Fruit fly (Drosophila melanogaster) whole organism, embryonic: Measurements from ENCODE around the gene Ugt35E2.

Experiments used
- Antp ChIP-seq: fragments of 200-800 bp; sonication (Bioruptor generic); optimal IDR thresholded peaks from 3 replicates; lab custom pipeline; 2016; ENCODE audit warnings: missing biosample characterization, missing genetic modification characterization
- CG10366 ChIP-seq: fragments of 200-800 bp; sonication (Bioruptor generic); IDR thresholded peaks from 2 replicates; pipeline ENCODE4 v1.3.6; 2022; ENCODE audit warnings: missing biosample characterization, missing genetic modification characterization
- CG10565 ChIP-seq: fragments of 200-800 bp; sonication (Bioruptor generic); optimal IDR thresholded peaks from 3 replicates; lab custom pipeline; 2016; ENCODE audit warnings: missing biosample characterization, mild to moderate bottlenecking, missing genetic modification characterization
- CG10959 ChIP-seq: fragments of 200-800 bp; sonication (Bioruptor generic); IDR thresholded peaks from 2 replicates; pipeline ENCODE4 v1.3.6; 2022; ENCODE audit warnings: missing biosample characterization, missing genetic modification characterization
- CG12219 ChIP-seq: fragments of 200-800 bp; sonication (Bioruptor generic); optimal IDR thresholded peaks from 3 replicates; lab custom pipeline; 2018; ENCODE audit warnings: missing biosample characterization, mild to moderate bottlenecking, missing genetic modification characterization
- CG12236 ChIP-seq: fragments of 200-800 bp; sonication (Bioruptor generic); optimal IDR thresholded peaks from 2 replicates; lab custom pipeline; 2016; ENCODE audit warnings: missing biosample characterization, missing genetic modification characterization
- CG12942 ChIP-seq: fragments of 200-800 bp; sonication (Bioruptor generic); optimal IDR thresholded peaks from 3 replicates; lab custom pipeline; 2016; ENCODE audit warnings: missing biosample characterization, missing genetic modification characterization
- CG13287 ChIP-seq: fragments of 200-800 bp; sonication (Bioruptor generic); IDR thresholded peaks from 2 replicates; pipeline ENCODE4 v1.3.6; 2022; ENCODE audit warnings: missing biosample characterization, missing genetic modification characterization; ENCODE audit not compliant: partially characterized antibody
- CG1603 ChIP-seq: fragments of 200-800 bp; sonication (Bioruptor generic); optimal IDR thresholded peaks from 2 replicates; lab custom pipeline; 2019; ENCODE audit warnings: missing biosample characterization, mild to moderate bottlenecking, missing genetic modification characterization, moderate library complexity
- CG16815 ChIP-seq: fragments of 200-800 bp; sonication (Bioruptor generic); optimal IDR thresholded peaks from 3 replicates; lab custom pipeline; 2017; ENCODE audit warnings: missing biosample characterization, mild to moderate bottlenecking, missing genetic modification characterization
- CG1832 ChIP-seq: fragments of 200-800 bp; sonication (Bioruptor generic); optimal IDR thresholded peaks from 2 replicates; lab custom pipeline; 2017; ENCODE audit warnings: missing biosample characterization, mild to moderate bottlenecking, missing genetic modification characterization, inconsistent platforms
- CG18619 ChIP-seq: fragments of 200-800 bp; sonication (Bioruptor generic); optimal IDR thresholded peaks from 3 replicates; lab custom pipeline; 2017; ENCODE audit warnings: missing biosample characterization, mild to moderate bottlenecking, missing genetic modification characterization
- CG3065 ChIP-seq: fragments of 200-800 bp; sonication (Bioruptor generic); optimal IDR thresholded peaks from 2 replicates; lab custom pipeline; 2016; ENCODE audit warnings: missing biosample characterization, missing genetic modification characterization
- CG3163 ChIP-seq: fragments of 200-800 bp; sonication (Bioruptor generic); optimal IDR thresholded peaks from 3 replicates; lab custom pipeline; 2016; ENCODE audit warnings: missing biosample characterization, missing genetic modification characterization
- CG3838 ChIP-seq: fragments of 200-800 bp; sonication (Bioruptor generic); optimal IDR thresholded peaks from 3 replicates; lab custom pipeline; 2016; ENCODE audit warnings: missing biosample characterization, missing genetic modification characterization
- CG6791 ChIP-seq: fragments of 200-800 bp; sonication (Bioruptor generic); IDR thresholded peaks from 3 replicates; pipeline ENCODE4 v1.3.6; 2022; ENCODE audit warnings: missing biosample characterization, missing genetic modification characterization; ENCODE audit not compliant: partially characterized antibody
- CG9727 ChIP-seq: fragments of 200-800 bp; sonication (Bioruptor generic); optimal IDR thresholded peaks from 3 replicates; lab custom pipeline; 2017; ENCODE audit warnings: missing biosample characterization, mild to moderate bottlenecking, missing genetic modification characterization
- Dek ChIP-seq: fragments of 200-800 bp; sonication (Bioruptor generic); optimal IDR thresholded peaks from 3 replicates; lab custom pipeline; 2019; ENCODE audit warnings: missing biosample characterization, mild to moderate bottlenecking, missing genetic modification characterization, moderate library complexity
- Dll ChIP-seq: fragments of 200-800 bp; sonication (Bioruptor generic); IDR thresholded peaks from 4 replicates; pipeline ENCODE4 v1.3.6; 2022; ENCODE audit warnings: missing biosample characterization, missing genetic modification characterization; ENCODE audit not compliant: partially characterized antibody
- Dp ChIP-seq: fragments of 200-800 bp; sonication (Bioruptor generic); optimal IDR thresholded peaks from 2 replicates; lab custom pipeline; 2018; ENCODE audit warnings: missing biosample characterization, mild to moderate bottlenecking, missing genetic modification characterization, moderate library complexity
- Ets65A ChIP-seq: fragments of 200-800 bp; sonication (Bioruptor generic); peaks from one replicate; lab custom pipeline; 2016; ENCODE audit warnings: missing biosample characterization, missing genetic modification characterization
- H15 ChIP-seq: fragments of 200-800 bp; sonication (Bioruptor generic); IDR thresholded peaks from 3 replicates; pipeline ENCODE4 v1.3.6; 2022; ENCODE audit warnings: missing biosample characterization, missing genetic modification characterization
- H2.0 ChIP-seq: fragments of 200-800 bp; sonication (Bioruptor generic); IDR thresholded peaks from 2 replicates; pipeline ENCODE4 v1.3.6; 2022; ENCODE audit warnings: missing biosample characterization, missing genetic modification characterization
- HmgD ChIP-seq: fragments of 200-800 bp; sonication (Bioruptor generic); optimal IDR thresholded peaks from 3 replicates; lab custom pipeline; 2016; ENCODE audit warnings: missing biosample characterization, missing genetic modification characterization
- Kr ChIP-seq: fragments of 200-800 bp; sonication (Bioruptor generic); optimal IDR thresholded peaks from 2 replicates; lab custom pipeline; 2017; ENCODE audit warnings: missing biosample characterization, mild to moderate bottlenecking, missing genetic modification characterization
- Lhr ChIP-seq: fragments of 200-800 bp; sonication (Bioruptor generic); optimal IDR thresholded peaks from 3 replicates; lab custom pipeline; 2017; ENCODE audit warnings: mild to moderate bottlenecking, missing biosample characterization, missing genetic modification reagents, missing genetic modification characterization
- MBD-R2 ChIP-seq: fragments of 200-800 bp; sonication (Bioruptor generic); IDR thresholded peaks from 2 replicates; pipeline ENCODE4 v1.3.6; 2022; ENCODE audit warnings: missing biosample characterization, missing genetic modification characterization
- Mad ChIP-seq: fragments of 200-800 bp; sonication (Bioruptor generic); optimal IDR thresholded peaks from 2 replicates; lab custom pipeline; 2016; ENCODE audit warnings: missing biosample characterization, missing genetic modification characterization
- NfI ChIP-seq: fragments of 200-800 bp; sonication (Bioruptor generic); optimal IDR thresholded peaks from 3 replicates; lab custom pipeline; 2018; ENCODE audit warnings: missing biosample characterization, mild to moderate bottlenecking, missing genetic modification characterization, moderate library complexity
- Ravus ChIP-seq: fragments of 200-800 bp; sonication (Bioruptor generic); IDR thresholded peaks from 2 replicates; pipeline ENCODE4 v1.3.6; 2022; ENCODE audit warnings: missing biosample characterization, missing genetic modification characterization
- Rfx ChIP-seq: fragments of 200-800 bp; sonication (Bioruptor generic); IDR thresholded peaks from 2 replicates; pipeline ENCODE4 v1.3.6; 2022; ENCODE audit warnings: missing biosample characterization, missing genetic modification characterization
- Sox102F ChIP-seq: fragments of 200-800 bp; sonication (Bioruptor generic); optimal IDR thresholded peaks from 2 replicates; lab custom pipeline; 2018; ENCODE audit warnings: missing biosample characterization, mild to moderate bottlenecking, missing genetic modification characterization, moderate library complexity
- Xbp1 ChIP-seq: fragments of 200-800 bp; sonication (Bioruptor generic); optimal IDR thresholded peaks from 3 replicates; lab custom pipeline; 2016; ENCODE audit warnings: missing biosample characterization, mild to moderate bottlenecking, missing genetic modification characterization
- bbx ChIP-seq: fragments of 200-800 bp; sonication (Bioruptor generic); IDR thresholded peaks from 2 replicates; pipeline ENCODE4 v1.3.6; 2022; ENCODE audit warnings: missing biosample characterization, missing genetic modification characterization; ENCODE audit not compliant: partially characterized antibody
- croc ChIP-seq: fragments of 200-800 bp; sonication (Bioruptor generic); conservative IDR thresholded peaks from 3 replicates; pipeline ENCODE4 v1.3.6; 2022; ENCODE audit warnings: missing biosample characterization, missing genetic modification characterization
- da ChIP-seq: fragments of 200-800 bp; sonication (Bioruptor generic); optimal IDR thresholded peaks from 2 replicates; lab custom pipeline; 2016; ENCODE audit warnings: missing biosample characterization, missing genetic modification characterization
- exex ChIP-seq: fragments of 200-800 bp; sonication (Bioruptor generic); optimal IDR thresholded peaks from 4 replicates; lab custom pipeline; 2018; ENCODE audit warnings: missing biosample characterization, mild to moderate bottlenecking, missing genetic modification characterization, moderate library complexity
- fd3F ChIP-seq: fragments of 200-800 bp; sonication (Bioruptor generic); optimal IDR thresholded peaks from 2 replicates; lab custom pipeline; 2018; ENCODE audit warnings: missing biosample characterization, mild to moderate bottlenecking, missing genetic modification characterization, moderate library complexity
- fu2 ChIP-seq: fragments of 200-800 bp; sonication (Bioruptor generic); optimal IDR thresholded peaks from 2 replicates; lab custom pipeline; 2016; ENCODE audit warnings: missing biosample characterization, missing genetic modification characterization
- hkb ChIP-seq, 2 experiments: fragments of 200-800 bp in 1 of 2; fragments of >200 bp in 1 of 2; sonication (Bioruptor generic) in 1 of 2; IDR thresholded peaks in 1 of 2; optimal IDR thresholded peaks in 1 of 2; 2 replicates each; pipeline versions ENCODE4 v1.3.6 to Lab custom; 2017 to 2022; ENCODE audit warnings: missing biosample characterization in 1 of 2, missing genetic modification characterization in 1 of 2
- kah ChIP-seq: fragments of 200-800 bp; sonication (Bioruptor generic); optimal IDR thresholded peaks from 2 replicates; lab custom pipeline; 2018; ENCODE audit warnings: missing biosample characterization, mild to moderate bottlenecking, missing genetic modification characterization
- knrl ChIP-seq: fragments of 200-800 bp; sonication (Bioruptor generic); IDR thresholded peaks from 3 replicates; pipeline ENCODE4 v1.3.6; 2022; ENCODE audit warnings: missing biosample characterization, missing genetic modification characterization; ENCODE audit not compliant: partially characterized antibody
- lmd ChIP-seq: fragments of 200-800 bp; sonication (Bioruptor generic); IDR thresholded peaks from 2 replicates; pipeline ENCODE4 v1.3.6; 2022; ENCODE audit warnings: missing biosample characterization, missing genetic modification characterization
- oc ChIP-seq: fragments of 200-800 bp; sonication (Bioruptor generic); optimal IDR thresholded peaks from 2 replicates; lab custom pipeline; 2018; ENCODE audit warnings: missing biosample characterization, mild to moderate bottlenecking, missing genetic modification characterization, moderate library complexity
- odd ChIP-seq: fragments of 200-800 bp; sonication (Bioruptor generic); optimal IDR thresholded peaks from 2 replicates; lab custom pipeline; 2017; ENCODE audit warnings: missing biosample characterization, mild to moderate bottlenecking, missing genetic modification characterization
- ro ChIP-seq: fragments of 200-800 bp; sonication (Bioruptor generic); IDR thresholded peaks from 2 replicates; pipeline ENCODE4 v1.3.6; 2022; ENCODE audit warnings: missing biosample characterization, missing genetic modification characterization
- sd ChIP-seq: fragments of 200-800 bp; sonication (Bioruptor generic); optimal IDR thresholded peaks from 3 replicates; lab custom pipeline; 2018; ENCODE audit warnings: missing biosample characterization, mild to moderate bottlenecking, missing genetic modification characterization, moderate library complexity
- slou ChIP-seq: fragments of 200-800 bp; sonication (Bioruptor generic); optimal IDR thresholded peaks from 3 replicates; lab custom pipeline; 2016; ENCODE audit warnings: missing biosample characterization, missing genetic modification characterization
- tio ChIP-seq: fragments of 200-800 bp; sonication (Bioruptor generic); optimal IDR thresholded peaks from 2 replicates; lab custom pipeline; 2017; ENCODE audit warnings: missing biosample characterization, missing genetic modification characterization, inconsistent platforms
- tll ChIP-seq, 2 experiments: fragments of 200-800 bp in 1 of 2; fragments of >200 bp in 1 of 2; sonication (Bioruptor generic) in 1 of 2; optimal IDR thresholded peaks; 2 replicates each; lab custom pipeline; 2017 to 2019; ENCODE audit warnings: missing biosample characterization in 2 of 2, missing genetic modification characterization in 2 of 2, mild to moderate bottlenecking in 1 of 2, moderate library complexity in 1 of 2

Ugt35E2 gene

DNA sequence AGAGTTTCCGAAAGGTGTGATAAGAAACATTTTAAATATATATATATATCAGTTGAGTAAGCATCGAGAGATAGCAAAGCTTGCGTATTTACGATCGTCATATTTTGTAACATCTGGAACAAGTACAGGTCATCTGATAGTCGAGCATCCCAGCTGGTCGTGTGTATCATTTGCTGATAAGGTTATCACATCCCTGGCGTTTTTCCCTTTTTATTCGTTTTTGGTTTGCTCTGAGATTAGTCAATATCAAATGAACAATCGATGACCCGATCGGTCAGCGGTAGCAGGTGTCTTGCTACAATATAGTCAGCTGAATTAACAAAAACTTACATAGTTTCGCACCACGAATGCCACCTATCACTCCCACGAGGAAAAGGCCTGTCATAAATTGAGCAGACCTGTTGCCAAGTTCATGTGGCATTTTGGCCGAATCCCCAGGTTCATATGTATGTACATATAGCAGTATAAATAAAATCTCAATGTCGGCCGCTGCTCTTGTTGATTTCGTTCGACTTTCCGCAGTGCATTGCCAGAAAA lies 33.2 kb upstream of the Ugt35E2 start (continued):
- TF ChIP-seq ro (GFP tag; lab: Robert Waterston, UW): no peak
- TF ChIP-seq NfI (GFP tag; lab: Kevin White, UChicago): peak; percentile 60
- TF ChIP-seq CG16815 (GFP tag; lab: Kevin White, UChicago): peak; percentile 22
- peak; percentile 19 for TF ChIP-seq oc (tag; lab: Kevin White, UChicago)
- TF ChIP-seq CG1603: peak; percentile 32
- TF ChIP-seq knrl (GFP tag; lab: Robert Waterston, UW): no peak
- no peak for TF ChIP-seq CG10565 (GFP tag; lab: Kevin White, UChicago)
- no peak for TF ChIP-seq Kr (GFP tag; lab: Kevin White, UChicago)
- no peak for TF ChIP-seq Dp (GFP tag; lab: Kevin White, UChicago)
- peak; percentile 67 for TF ChIP-seq CG10366 (GFP tag; lab: Robert Waterston, UW)
- peak; percentile 69 for TF ChIP-seq sd (tag; lab: Kevin White, UChicago)
- TF ChIP-seq Rfx (GFP tag; lab: Robert Waterston, UW): peak; percentile 75
- peak; percentile 49; the same call in 1 of the 2 replicates for TF ChIP-seq lmd
- TF ChIP-seq da: no peak
- peak; percentile 38 for TF ChIP-seq CG12942
- TF ChIP-seq exex: peak; percentile 65
- no peak for TF ChIP-seq CG3065 (GFP tag; lab: Kevin White, UChicago)
- TF ChIP-seq CG12236 (GFP tag; lab: Kevin White, UChicago): no peak
- peak; percentile 75 for TF ChIP-seq Dek (tag; lab: Kevin White, UChicago)
- TF ChIP-seq Ravus (GFP tag; lab: Robert Waterston, UW): no peak
- TF ChIP-seq fu2 (GFP tag; lab: Kevin White, UChicago): no peak
- no peak for TF ChIP-seq hkb (optimal IDR thresholded peaks at IDR 0.05; lab: Kevin White, UChicago)
- TF ChIP-seq hkb (GFP tag; IDR thresholded peaks at IDR 0.05; lab: Robert Waterston, UW): peak; percentile 60; the same call in 1 of the 2 replicates
- TF ChIP-seq CG13287 (GFP tag; lab: Robert Waterston, UW): no peak
- TF ChIP-seq tll (GFP tag; optimal IDR thresholded peaks at IDR 0.05; lab: Kevin White, UChicago): no peak
- TF ChIP-seq odd: peak; percentile 43
- TF ChIP-seq HmgD (GFP tag; lab: Kevin White, UChicago): no peak
- TF ChIP-seq Sox102F (GFP tag; lab: Kevin White, UChicago): peak; percentile 71
- TF ChIP-seq Lhr: no peak
- no peak for TF ChIP-seq CG1832 (GFP tag; lab: Kevin White, UChicago)
- TF ChIP-seq CG18619 (GFP tag; lab: Kevin White, UChicago): peak; percentile 56
- peak; percentile 45 for TF ChIP-seq CG12219 (GFP tag; lab: Kevin White, UChicago)
- no peak for TF ChIP-seq kah
- TF ChIP-seq Mad (GFP tag; lab: Kevin White, UChicago): no peak
- peak; percentile 5 for TF ChIP-seq slou
- TF ChIP-seq Xbp1: peak; percentile 63
- TF ChIP-seq H2.0: peak; percentile 47
- no peak for TF ChIP-seq CG3838 (GFP tag; lab: Kevin White, UChicago)
- TF ChIP-seq croc (GFP tag; lab: Robert Waterston, UW): no peak
- no peak for TF ChIP-seq CG3163
- TF ChIP-seq fd3F (GFP tag; lab: Kevin White, UChicago): peak; percentile 15
- TF ChIP-seq CG10959 (GFP tag; lab: Robert Waterston, UW): no peak
- TF ChIP-seq Ets65A (GFP tag; lab: Kevin White, UChicago): no peak
- peak; percentile 55 for TF ChIP-seq tio (GFP tag; lab: Kevin White, UChicago)
- no peak for TF ChIP-seq Dll (GFP tag; lab: Robert Waterston, UW)
- no peak for TF ChIP-seq CG6791 (GFP tag; lab: Robert Waterston, UW)
- TF ChIP-seq CG9727 (GFP tag; lab: Kevin White, UChicago): peak; percentile 60
- TF ChIP-seq MBD-R2 (GFP tag; lab: Robert Waterston, UW): no peak
- TF ChIP-seq H15 (GFP tag; lab: Robert Waterston, UW): peak; percentile 55; the same call in 2 of the 3 replicates
- no peak for TF ChIP-seq bbx
- no peak for TF ChIP-seq Antp (GFP tag; lab: Kevin White, UChicago)
